Worm (Caenorhabditis elegans) whole organism, L3 larva: ENCODE results near the gene slc-30A9.

Experiments
- aly-2 ChIP-seq: fragments of 150-350 bp; optimal IDR thresholded peaks from 2 replicates; lab custom pipeline; 2014; ENCODE audit warnings: missing biosample characterization, missing genetic modification characterization
- daf-12 ChIP-seq: fragments of 150-350 bp; optimal IDR thresholded peaks from 2 replicates; lab custom pipeline; 2014; ENCODE audit warnings: missing biosample characterization, missing genetic modification reagents, missing genetic modification characterization
- egl-27 ChIP-seq: sonication (generic microtip); optimal IDR thresholded peaks from 4 replicates; lab custom pipeline; 2017; ENCODE audit warnings: missing biosample characterization, missing genetic modification reagents, missing genetic modification characterization
- elt-2 ChIP-seq: sonication (generic microtip); optimal IDR thresholded peaks from 2 replicates; lab custom pipeline; 2016; ENCODE audit warnings: missing genetic modification reagents, mild to moderate bottlenecking, missing genetic modification characterization, missing compliant biosample characterization
- elt-3 ChIP-seq, 3 experiments: fragments of 150-350 bp in 1 of 3; sonication (generic microtip) in 2 of 3; optimal IDR thresholded peaks; 2 replicates in 2 of 3; 4 replicates in 1 of 3; lab custom pipeline; 2014 to 2017; ENCODE audit warnings: missing biosample characterization in 3 of 3, missing genetic modification characterization in 3 of 3
- fkh-10 ChIP-seq: sonication (generic microtip); optimal IDR thresholded peaks from 2 replicates; lab custom pipeline; 2017; ENCODE audit warnings: missing biosample characterization, missing genetic modification reagents, missing genetic modification characterization
- hmg-11 ChIP-seq: sonication (generic microtip); optimal IDR thresholded peaks from 2 replicates; lab custom pipeline; 2016; ENCODE audit warnings: missing genetic modification characterization, missing compliant biosample characterization
- jun-1 ChIP-seq: fragments of 150-350 bp; optimal IDR thresholded peaks from 2 replicates; lab custom pipeline; 2014; ENCODE audit warnings: missing biosample characterization, missing genetic modification reagents, missing genetic modification characterization
- lin-15B ChIP-seq: fragments of 150-350 bp; optimal IDR thresholded peaks from 2 replicates; lab custom pipeline; 2014; ENCODE audit warnings: missing biosample characterization, missing genetic modification characterization
- lin-39 ChIP-seq: fragments of 150-350 bp; optimal IDR thresholded peaks from 2 replicates; lab custom pipeline; 2018; ENCODE audit warnings: missing biosample characterization, missing genetic modification reagents, missing genetic modification characterization
- mdl-1 ChIP-seq: fragments of 150-350 bp; optimal IDR thresholded peaks from 2 replicates; lab custom pipeline; 2014; ENCODE audit warnings: missing biosample characterization, missing genetic modification characterization
- mml-1 ChIP-seq: fragments of 150-350 bp; sonication (generic microtip); optimal IDR thresholded peaks from 3 replicates; lab custom pipeline; 2014; ENCODE audit warnings: missing biosample characterization, missing genetic modification characterization
- nfya-1 ChIP-seq: sonication (generic microtip); optimal IDR thresholded peaks from 2 replicates; lab custom pipeline; 2017; ENCODE audit warnings: missing genetic modification characterization, mild to moderate bottlenecking, missing compliant biosample characterization, antibody characterized with exemption, moderate library complexity; ENCODE audit not compliant: insufficient read depth
- nhr-11 ChIP-seq: fragments of 150-350 bp; optimal IDR thresholded peaks from 2 replicates; lab custom pipeline; 2014; ENCODE audit warnings: missing biosample characterization, missing genetic modification characterization
- nhr-237 ChIP-seq: fragments of 150-350 bp; optimal IDR thresholded peaks from 2 replicates; lab custom pipeline; 2014; ENCODE audit warnings: missing biosample characterization, missing genetic modification characterization
- nhr-43 ChIP-seq: sonication (generic microtip); optimal IDR thresholded peaks from 2 replicates; lab custom pipeline; 2016; ENCODE audit warnings: mild to moderate bottlenecking, missing genetic modification characterization, missing compliant biosample characterization; ENCODE audit not compliant: poor library complexity, severe bottlenecking
- nhr-77 ChIP-seq: fragments of 150-350 bp; optimal IDR thresholded peaks from 2 replicates; lab custom pipeline; 2014; ENCODE audit warnings: missing biosample characterization, missing genetic modification characterization
- pha-4 ChIP-seq: fragments of 150-350 bp; optimal IDR thresholded peaks from 2 replicates; lab custom pipeline; 2014; ENCODE audit warnings: missing biosample characterization, missing genetic modification reagents, missing genetic modification characterization
- pqm-1 ChIP-seq: fragments of 150-350 bp; optimal IDR thresholded peaks from 2 replicates; lab custom pipeline; 2017; ENCODE audit warnings: missing biosample characterization, missing genetic modification characterization, inconsistent platforms
- sea-2 ChIP-seq: fragments of 150-350 bp; sonication (generic microtip); optimal IDR thresholded peaks from 4 replicates; lab custom pipeline; 2014; ENCODE audit warnings: missing biosample characterization, missing genetic modification reagents, missing genetic modification characterization
- tbx-2 ChIP-seq: sonication (generic microtip); optimal IDR thresholded peaks from 2 replicates; lab custom pipeline; 2016; ENCODE audit warnings: mild to moderate bottlenecking, missing genetic modification characterization, missing compliant biosample characterization
- unc-39 ChIP-seq: sonication (generic microtip); optimal IDR thresholded peaks from 4 replicates; lab custom pipeline; 2017; ENCODE audit warnings: missing biosample characterization, missing genetic modification characterization
- ztf-4 ChIP-seq: fragments of 150-350 bp; optimal IDR thresholded peaks from 2 replicates; lab custom pipeline; 2014; ENCODE audit warnings: missing biosample characterization, missing genetic modification characterization

slc-30A9 gene

DNA sequence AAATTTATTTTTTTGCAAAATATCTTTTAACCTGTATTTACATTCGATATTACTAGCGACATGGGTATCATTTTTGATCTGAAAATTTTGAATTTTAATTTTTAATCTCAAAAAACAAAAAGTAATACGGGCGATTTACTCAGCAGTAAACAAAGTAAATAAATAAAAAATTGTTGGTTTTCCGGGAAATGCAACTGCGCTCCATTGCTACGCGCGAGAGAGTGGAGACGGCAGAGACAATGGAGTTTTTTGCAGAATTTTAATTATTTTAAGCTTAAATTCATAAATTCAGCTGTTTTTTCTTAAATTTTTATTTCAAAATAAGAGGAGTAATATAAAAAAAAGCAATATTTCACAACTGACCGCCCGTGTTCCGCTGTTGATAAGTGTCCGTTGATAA, at the start of gene slc-30A9:
slc-30A9 (minus strand) TSS at position 78 of the 400 bp plus-strand sequence.
- peak; percentile 85 for TF ChIP-seq pha-4
- no peak for TF ChIP-seq sea-2
- peak; percentile 43 for TF ChIP-seq nfya-1 (tag; lab: Kevin White, UChicago)
- TF ChIP-seq lin-15B (tag; lab: Kevin White, UChicago) = peak; percentile 70

DNA sequence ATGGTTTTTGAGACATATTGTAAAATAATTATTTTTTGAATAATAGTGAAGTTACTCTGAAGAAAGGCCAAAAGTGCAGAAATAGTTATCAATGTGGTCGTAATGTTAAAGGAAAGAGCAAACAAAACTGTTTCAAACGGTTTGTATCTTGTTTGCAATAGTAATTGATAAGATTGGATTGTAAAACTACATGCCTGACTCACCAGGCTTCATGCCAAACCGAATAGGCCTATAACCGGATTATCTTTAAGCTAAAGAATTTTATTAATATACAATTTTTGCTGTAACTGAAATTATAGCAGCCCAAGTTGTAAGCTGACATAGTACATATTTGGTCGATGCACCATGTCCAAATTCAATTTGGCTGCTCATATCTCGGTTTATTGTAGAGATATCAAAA, 47.9 kb upstream of the slc-30A9 start, which contains the start of gene Y71H2AM.14:
Y71H2AM.14 (minus strand) TSS at position 101 of the 400 bp plus-strand sequence.
- TF ChIP-seq pqm-1 (tag; lab: Kevin White, UChicago) (peak; percentile 33), aly-2 (tag; lab: Kevin White, UChicago) (no peak)

DNA sequence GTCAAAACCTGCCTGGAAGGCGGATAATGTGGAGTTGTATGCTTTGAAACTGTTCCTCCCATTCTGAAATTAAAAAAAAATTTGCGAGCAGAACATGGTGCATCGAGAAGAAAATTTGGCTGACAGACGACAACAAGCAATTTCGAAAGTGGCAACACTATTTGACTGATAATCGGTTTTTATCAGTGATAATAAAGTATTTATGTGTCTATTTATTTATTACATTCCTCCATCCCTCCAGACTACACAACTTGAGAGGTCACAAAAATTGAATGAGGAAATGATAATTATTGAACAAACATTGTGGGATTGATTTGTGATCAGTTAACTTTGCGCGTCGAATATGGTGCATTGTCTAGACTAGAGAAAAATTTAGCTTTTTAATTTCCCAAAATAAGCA, 40.9 kb upstream of the slc-30A9 start, which contains the start of gene cest-25:
cest-25 (minus strand) TSS at position 63 of the 400 bp plus-strand sequence.
- TF ChIP-seq jun-1 (tag; lab: Kevin White, UChicago) = peak; percentile 50
- TF ChIP-seq pha-4 = peak; percentile 18
- no peak for TF ChIP-seq mdl-1 (tag; lab: Kevin White, UChicago)
- no peak for TF ChIP-seq daf-12 (tag; lab: Kevin White, UChicago)
- no peak for TF ChIP-seq unc-39
- peak; percentile 81 for TF ChIP-seq pqm-1 (tag; lab: Kevin White, UChicago)
- peak; percentile 93 for TF ChIP-seq elt-2 (tag; lab: Kevin White, UChicago)

DNA sequence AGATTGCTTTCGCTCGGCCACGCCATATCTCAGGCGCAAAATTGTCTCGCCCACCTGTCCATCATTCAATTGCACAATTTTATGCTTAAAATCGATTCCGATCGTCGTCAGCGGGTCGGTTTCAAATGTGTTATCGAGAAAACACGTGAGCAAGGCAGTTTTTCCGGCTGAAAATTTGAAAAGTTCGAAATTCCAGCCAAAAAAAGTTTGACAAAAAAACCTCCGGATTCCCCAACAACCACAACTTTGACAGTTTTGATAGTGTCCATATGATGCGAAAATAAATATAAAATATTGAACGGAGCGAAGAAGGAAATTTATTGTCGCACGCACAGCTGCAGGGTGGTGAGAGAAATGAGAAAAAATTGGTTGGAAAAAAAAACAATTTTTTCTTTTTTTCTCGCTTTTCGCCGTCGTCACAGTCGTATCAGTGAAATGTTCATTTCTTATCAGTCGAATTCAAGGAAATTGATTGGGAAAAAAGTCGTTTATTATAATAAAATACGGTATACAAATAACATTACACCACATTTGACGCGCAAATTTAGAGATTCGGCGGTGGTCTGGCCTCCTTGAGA, 35.1 kb upstream of the slc-30A9 start, which contains the start of gene Y71H2AM.12:
Y71H2AM.12 (minus strand) TSS at position 486 of the 578 bp plus-strand sequence.
- TF ChIP-seq elt-2 (tag; lab: Kevin White, UChicago) (peak; percentile 70), lin-39 (tag; lab: Kevin White, UChicago) (no peak)

DNA sequence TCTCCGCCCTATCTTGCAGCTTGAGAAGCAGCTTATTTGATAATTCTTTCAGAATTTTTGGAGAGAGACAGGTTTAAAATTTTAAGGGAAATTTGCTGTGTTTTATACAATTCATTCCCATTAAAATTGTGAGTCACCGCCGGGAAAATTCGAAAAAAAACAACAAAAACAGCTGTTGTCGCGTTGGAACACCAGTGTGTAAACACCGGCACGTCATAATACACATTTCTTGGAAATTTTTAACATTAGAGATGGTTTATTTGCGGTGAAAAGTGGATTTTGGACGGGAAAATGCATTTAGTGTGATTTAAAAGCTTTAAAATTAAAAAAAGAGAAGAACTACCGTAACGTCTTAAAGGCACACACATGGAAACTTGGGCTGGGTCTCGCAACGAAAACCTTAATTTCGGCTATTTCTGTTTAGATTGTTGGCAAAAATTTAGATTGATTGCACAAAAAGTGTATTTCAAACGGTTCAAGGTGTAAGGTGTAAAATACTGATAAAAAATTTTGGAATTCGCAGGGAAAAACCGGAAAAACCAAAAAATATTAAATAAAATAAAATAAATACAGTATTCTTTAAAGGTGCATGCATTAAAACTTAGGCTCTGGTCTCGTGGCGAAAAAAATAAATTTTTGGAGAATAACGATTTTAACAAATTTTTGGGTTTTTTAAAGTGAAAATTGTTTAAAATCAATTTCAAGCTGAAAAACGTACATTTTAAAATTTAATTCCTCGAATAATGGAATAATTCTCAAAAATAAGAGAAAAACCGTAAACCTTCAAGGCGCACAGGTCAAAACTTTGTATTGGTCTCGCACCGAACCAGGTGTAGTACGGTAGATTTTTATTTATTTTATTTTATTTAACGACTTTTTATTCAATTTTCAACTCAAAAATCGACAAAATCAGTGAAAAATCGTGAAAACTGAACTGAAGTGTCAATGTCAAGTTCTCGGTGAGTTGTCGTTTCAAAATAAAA, 26.9 kb upstream of the slc-30A9 start, which contains the start of gene cosa-1:
cosa-1 (plus strand) TSS at position 896 of the 983 bp plus-strand sequence.
- peak; percentile 18 for TF ChIP-seq pqm-1 (tag; lab: Kevin White, UChicago)
- TF ChIP-seq pha-4 = peak; percentile 27
- peak; percentile 4 for TF ChIP-seq nfya-1 (tag; lab: Kevin White, UChicago)
- no peak for TF ChIP-seq mdl-1 (tag; lab: Kevin White, UChicago)

DNA sequence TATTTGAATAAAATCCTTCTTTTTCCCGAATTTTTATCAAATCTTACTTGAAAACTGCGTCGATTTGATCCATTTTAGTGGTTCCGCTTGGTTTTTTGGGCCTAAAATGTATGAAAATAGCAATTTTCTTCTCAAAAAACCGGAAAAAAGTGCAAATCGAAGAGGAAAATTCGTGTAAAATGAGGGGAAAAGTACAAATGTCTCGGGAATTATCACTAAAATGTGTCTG, 26.3 kb upstream of the slc-30A9 start, which contains the start of gene Y71H2AM.11:
Y71H2AM.11 (minus strand) TSS at position 101 of the 229 bp plus-strand sequence.
- TF ChIP-seq tbx-2 (tag; lab: Kevin White, UChicago) = no peak
- no peak for TF ChIP-seq elt-3 (tag; optimal IDR thresholded peaks at IDR 0.05; lab: Kevin White, UChicago)
- no peak for TF ChIP-seq nhr-77 (tag; lab: Kevin White, UChicago)
- no peak for TF ChIP-seq mml-1 (tag; lab: Kevin White, UChicago)
- no peak for TF ChIP-seq fkh-10
- no peak for TF ChIP-seq nfya-1 (tag; lab: Kevin White, UChicago)
- TF ChIP-seq egl-27 (tag; lab: Kevin White, UChicago) = no peak
- TF ChIP-seq aly-2 (tag; lab: Kevin White, UChicago) = no peak
- no peak for TF ChIP-seq nhr-11
- no peak for TF ChIP-seq lin-39 (tag; lab: Kevin White, UChicago)
- no peak for TF ChIP-seq ztf-4 (tag; lab: Kevin White, UChicago)
- TF ChIP-seq nhr-43 (tag; lab: Kevin White, UChicago) = no peak
- TF ChIP-seq nhr-237 = no peak

DNA sequence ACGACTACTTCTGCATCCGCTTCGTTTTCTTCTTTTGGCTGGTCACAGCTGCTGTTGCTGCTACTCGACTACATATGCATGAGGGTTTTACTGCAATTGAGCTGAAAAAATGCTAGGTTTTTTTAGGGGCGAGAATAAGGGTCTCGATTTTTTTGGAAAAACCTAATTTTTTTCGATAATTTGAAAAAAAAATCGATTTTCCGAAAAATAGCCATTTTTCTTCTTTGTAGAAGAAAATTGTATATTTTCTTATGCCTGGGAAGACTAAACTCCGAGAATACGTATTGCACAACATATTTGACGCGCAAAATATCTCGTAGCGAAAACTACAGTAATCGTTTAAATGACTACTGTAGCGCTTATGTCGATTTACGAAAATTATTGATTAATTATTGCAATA, 17.9 kb upstream of the slc-30A9 start, which contains the start of gene tmem-132:
tmem-132 (minus strand) TSS at position 101 of the 400 bp plus-strand sequence.
- no peak for TF ChIP-seq lin-39 (tag; lab: Kevin White, UChicago)
- TF ChIP-seq hmg-11 (tag; lab: Kevin White, UChicago) = peak; percentile 21
- TF ChIP-seq, all 47 proteins: peak for 1
